Fruit fly (Drosophila melanogaster) whole organism, adult: Measurements from ENCODE around the gene CG11811.
A peak's percentile ranks its signal among the peaks of the same experiment; 100 is the strongest.

ENCODE experiments used
- CG11617 ChIP-seq: fragments of 200-800 bp; sonication (Bioruptor generic); optimal IDR thresholded peaks from 2 replicates; lab custom pipeline; 2017; ENCODE audit warnings: mild to moderate bottlenecking, missing biosample characterization, missing genetic modification reagents, missing genetic modification characterization
- CG12768 ChIP-seq: fragments of 200-800 bp; sonication (Bioruptor generic); optimal IDR thresholded peaks from 2 replicates; lab custom pipeline; 2017; ENCODE audit warnings: missing biosample characterization, missing genetic modification characterization, mild to moderate bottlenecking, moderate library complexity, missing genetic modification reagents
- CG14711 ChIP-seq: fragments of 200-800 bp; sonication (Bioruptor generic); optimal IDR thresholded peaks from 2 replicates; lab custom pipeline; 2018; ENCODE audit warnings: missing biosample characterization, mild to moderate bottlenecking, missing genetic modification characterization, moderate library complexity
- CG1620 ChIP-seq: fragments of 200-800 bp; sonication (Bioruptor generic); optimal IDR thresholded peaks from 2 replicates; lab custom pipeline; 2016; ENCODE audit warnings: missing biosample characterization, missing genetic modification characterization
- CG33017 ChIP-seq: fragments of 200-800 bp; sonication (Bioruptor generic); optimal IDR thresholded peaks from 2 replicates; lab custom pipeline; 2018; ENCODE audit warnings: missing biosample characterization, mild to moderate bottlenecking, missing genetic modification characterization, moderate library complexity
- CG5204 ChIP-seq: fragments of 200-800 bp; sonication (Bioruptor generic); optimal IDR thresholded peaks from 2 replicates; lab custom pipeline; 2016; ENCODE audit warnings: missing biosample characterization, missing genetic modification characterization
- CG7045 ChIP-seq: fragments of 200-800 bp; sonication (Bioruptor generic); optimal IDR thresholded peaks from 2 replicates; lab custom pipeline; 2017; ENCODE audit warnings: missing biosample characterization, mild to moderate bottlenecking, missing genetic modification characterization
- CG7101 ChIP-seq: fragments of 200-800 bp; sonication (Bioruptor generic); optimal IDR thresholded peaks from 2 replicates; lab custom pipeline; 2018; ENCODE audit warnings: missing biosample characterization, mild to moderate bottlenecking, missing genetic modification characterization, moderate library complexity
- Clk ChIP-seq: fragments of 200-800 bp; sonication (Bioruptor generic); optimal IDR thresholded peaks from 2 replicates; lab custom pipeline; 2017; ENCODE audit warnings: missing biosample characterization, missing genetic modification characterization
- Crg-1 ChIP-seq: fragments of 200-800 bp; sonication (Bioruptor generic); optimal IDR thresholded peaks from 2 replicates; lab custom pipeline; 2016; ENCODE audit warnings: missing biosample characterization, missing genetic modification characterization
- Hr96 ChIP-seq: fragments of 200-800 bp; sonication (Bioruptor generic); optimal IDR thresholded peaks from 2 replicates; lab custom pipeline; 2016; ENCODE audit warnings: missing biosample characterization, missing genetic modification characterization
- Mnt ChIP-seq: fragments of 200-800 bp; sonication (Bioruptor generic); optimal IDR thresholded peaks from 2 replicates; lab custom pipeline; 2016; ENCODE audit warnings: missing biosample characterization, mild to moderate bottlenecking, missing genetic modification characterization
- bab1 ChIP-seq: fragments of 200-800 bp; sonication (Bioruptor generic); optimal IDR thresholded peaks from 3 replicates; lab custom pipeline; 2019; ENCODE audit warnings: missing biosample characterization, mild to moderate bottlenecking, missing genetic modification characterization, moderate library complexity
- cic ChIP-seq: fragments of 200-800 bp; sonication (Bioruptor generic); optimal IDR thresholded peaks from 2 replicates; lab custom pipeline; 2017; ENCODE audit warnings: missing biosample characterization, mild to moderate bottlenecking, missing genetic modification characterization, moderate library complexity
- cnc ChIP-seq, 2 experiments: fragments of >200 bp; optimal IDR thresholded peaks; 2 replicates each; lab custom pipeline; 2017
- kay ChIP-seq: fragments of 200-800 bp; sonication (Bioruptor generic); peaks from one replicate; lab custom pipeline; 2016; ENCODE audit warnings: missing biosample characterization, missing genetic modification characterization, borderline replicate concordance
- ovo ChIP-seq: fragments of 200-800 bp; sonication (Bioruptor generic); optimal IDR thresholded peaks from 2 replicates; lab custom pipeline; 2016; ENCODE audit warnings: missing biosample characterization, missing genetic modification characterization
- pad ChIP-seq: fragments of 200-800 bp; sonication (Bioruptor generic); optimal IDR thresholded peaks from 3 replicates; lab custom pipeline; 2017; ENCODE audit warnings: missing biosample characterization, missing genetic modification characterization, mild to moderate bottlenecking, moderate library complexity, missing genetic modification reagents
- tj ChIP-seq: fragments of 200-800 bp; sonication (Bioruptor generic); optimal IDR thresholded peaks from 3 replicates; lab custom pipeline; 2017; ENCODE audit warnings: missing biosample characterization, mild to moderate bottlenecking, missing genetic modification characterization, moderate library complexity
- toe ChIP-seq: fragments of 200-800 bp; sonication (Bioruptor generic); optimal IDR thresholded peaks from 2 replicates; lab custom pipeline; 2016; ENCODE audit warnings: missing biosample characterization, missing genetic modification characterization

CG11811 gene

dm6 chr3L:10727123-10727522 is 36.3 kb downstream of the CG11811 start:
- TF ChIP-seq CG7101 (tag; lab: Kevin White, UChicago) = no peak
- no peak for TF ChIP-seq CG14711
- TF ChIP-seq ovo = no peak
- no peak for TF ChIP-seq CG7045
- no peak for TF ChIP-seq toe (GFP tag; lab: Kevin White, UChicago)
- TF ChIP-seq CG33017 (tag; lab: Kevin White, UChicago) = no peak
- TF ChIP-seq Hr96 (GFP tag; lab: Kevin White, UChicago) = no peak
- no peak for TF ChIP-seq Clk (GFP tag; lab: Kevin White, UChicago)
- TF ChIP-seq CG12768 (GFP tag; lab: Kevin White, UChicago) = no peak
- TF ChIP-seq CG1620 (GFP tag; lab: Kevin White, UChicago) = no peak
- no peak for TF ChIP-seq kay (GFP tag; lab: Kevin White, UChicago)
- TF ChIP-seq CG5204 = no peak
- TF ChIP-seq bab1 (GFP tag; lab: Kevin White, UChicago) = no peak
- no peak for TF ChIP-seq Mnt (GFP tag; lab: Kevin White, UChicago)
- no peak for TF ChIP-seq Crg-1 (GFP tag; lab: Kevin White, UChicago)

dm6 chr3L:10732032-10732431 is 41.2 kb downstream of the CG11811 start:
- no peak for TF ChIP-seq CG1620 (GFP tag; lab: Kevin White, UChicago)
- no peak for TF ChIP-seq ovo
- no peak for TF ChIP-seq CG33017 (tag; lab: Kevin White, UChicago)
- TF ChIP-seq kay (GFP tag; lab: Kevin White, UChicago) = no peak
- no peak for TF ChIP-seq toe (GFP tag; lab: Kevin White, UChicago)

dm6 chr3L:10733502-10733901 is 42.7 kb downstream of the CG11811 start:
- TF ChIP-seq CG11617 (GFP tag; lab: Kevin White, UChicago) (no peak), CG7045 (no peak), Hr96 (GFP tag; lab: Kevin White, UChicago) (no peak), CG7101 (tag; lab: Kevin White, UChicago) (no peak), ovo (no peak), toe (GFP tag; lab: Kevin White, UChicago) (no peak), Mnt (GFP tag; lab: Kevin White, UChicago) (no peak), cnc (optimal IDR thresholded peaks at IDR 0.05; lab: Kevin White, UChicago) (no peak), CG33017 (tag; lab: Kevin White, UChicago) (no peak), CG14711 (no peak), cic (no peak), Crg-1 (GFP tag; lab: Kevin White, UChicago) (no peak), pad (GFP tag; lab: Kevin White, UChicago) (no peak), CG5204 (no peak), CG1620 (GFP tag; lab: Kevin White, UChicago) (no peak)

dm6 chr3L:10734561-10734960 is 43.7 kb downstream of the CG11811 start:
- no peak for TF ChIP-seq Crg-1 (GFP tag; lab: Kevin White, UChicago)
- TF ChIP-seq CG7101 (tag; lab: Kevin White, UChicago) = no peak
- TF ChIP-seq cic = no peak
- no peak for TF ChIP-seq Clk (GFP tag; lab: Kevin White, UChicago)

- TF ChIP-seq CG33017 (tag; lab: Kevin White, UChicago) = no peak
- no peak for TF ChIP-seq CG14711
- no peak for TF ChIP-seq cic
- TF ChIP-seq CG5204 = no peak
- no peak for TF ChIP-seq ovo
Observed at dm6 chr3L:10735095-10735494, 44.3 kb downstream of the CG11811 start.

dm6 chr3L:10736483-10737122 is 45.8 kb downstream of the CG11811 start:
- TF ChIP-seq cnc (optimal IDR thresholded peaks at IDR 0.05; lab: Kevin White, UChicago) = no peak
- no peak for TF ChIP-seq Crg-1 (GFP tag; lab: Kevin White, UChicago)
- no peak for TF ChIP-seq tj
- TF ChIP-seq Hr96 (GFP tag; lab: Kevin White, UChicago) = no peak
- TF ChIP-seq CG12768 (GFP tag; lab: Kevin White, UChicago) = no peak
- TF ChIP-seq CG5204 = no peak
- TF ChIP-seq Mnt (GFP tag; lab: Kevin White, UChicago) = no peak
- TF ChIP-seq CG7045 = no peak
- no peak for TF ChIP-seq pad (GFP tag; lab: Kevin White, UChicago)
- no peak for TF ChIP-seq cic
- no peak for TF ChIP-seq CG14711
- TF ChIP-seq CG11617 (GFP tag; lab: Kevin White, UChicago) = no peak
- no peak for TF ChIP-seq toe (GFP tag; lab: Kevin White, UChicago)
- no peak for TF ChIP-seq kay (GFP tag; lab: Kevin White, UChicago)
- no peak for TF ChIP-seq CG33017 (tag; lab: Kevin White, UChicago)
- TF ChIP-seq bab1 (GFP tag; lab: Kevin White, UChicago) = no peak
- no peak for TF ChIP-seq ovo
- no peak for TF ChIP-seq CG7101 (tag; lab: Kevin White, UChicago)
- no peak for TF ChIP-seq CG1620 (GFP tag; lab: Kevin White, UChicago)
- no peak for TF ChIP-seq Clk (GFP tag; lab: Kevin White, UChicago)

- TF ChIP-seq CG12768 (GFP tag; lab: Kevin White, UChicago) = peak; percentile 77
- TF ChIP-seq Hr96 (GFP tag; lab: Kevin White, UChicago) = no peak
- TF ChIP-seq ovo = peak; percentile 75
- no peak for TF ChIP-seq cnc (optimal IDR thresholded peaks at IDR 0.05; lab: Kevin White, UChicago)
- no peak for TF ChIP-seq kay (GFP tag; lab: Kevin White, UChicago)
- TF ChIP-seq bab1 (GFP tag; lab: Kevin White, UChicago) = no peak
- peak; percentile 55 for TF ChIP-seq CG33017 (tag; lab: Kevin White, UChicago)
- TF ChIP-seq CG7101 (tag; lab: Kevin White, UChicago) = peak; percentile 44
- TF ChIP-seq toe (GFP tag; lab: Kevin White, UChicago) = peak; percentile 28
- TF ChIP-seq pad (GFP tag; lab: Kevin White, UChicago) = peak; percentile 63
- TF ChIP-seq CG5204 = no peak
- TF ChIP-seq tj = peak; percentile 89
- TF ChIP-seq Mnt (GFP tag; lab: Kevin White, UChicago) = no peak
- TF ChIP-seq CG11617 (GFP tag; lab: Kevin White, UChicago) = peak; percentile 31
- peak; percentile 80 for TF ChIP-seq cic
- TF ChIP-seq Clk (GFP tag; lab: Kevin White, UChicago) = no peak
- no peak for TF ChIP-seq CG1620 (GFP tag; lab: Kevin White, UChicago)
- TF ChIP-seq CG7045 = peak; percentile 62
Observed at dm6 chr3L:10737123-10737709, 46.4 kb downstream of the CG11811 start.
